Worm (Caenorhabditis elegans): ENCODE measurements around the gene R74.7.

- TF ChIP-seq him-1 (tag; optimal IDR thresholded peaks at IDR 0.05) (no peak), W03F9.2 (tag; optimal IDR thresholded peaks at IDR 0.05) (no peak)
Observed at ce11 chrIII:4240126-4240525, 35.9 kb downstream of the R74.7 start.
